Worm (Caenorhabditis elegans) whole organism, young adult: ENCODE measurements around the gene idpp-13.

Experiments
- B0035.1 ChIP-seq: sonication (generic microtip); optimal IDR thresholded peaks from 2 replicates; lab custom pipeline; 2016; ENCODE audit warnings: missing genetic modification characterization, mild to moderate bottlenecking, missing compliant biosample characterization, missing genotype, missing genetic modification reagents
- D2030.7 ChIP-seq: fragments of 200-800 bp; sonication (Bioruptor generic); IDR thresholded peaks from 2 replicates; pipeline ENCODE4 v1.3.6; 2022; ENCODE audit warnings: missing genetic modification reagents, missing genetic modification characterization, missing compliant biosample characterization
- F52B5.7 ChIP-seq: sonication (generic microtip); optimal IDR thresholded peaks from 2 replicates; lab custom pipeline; 2016; ENCODE audit warnings: mild to moderate bottlenecking, missing genetic modification characterization, missing compliant biosample characterization
- F55B11.4 ChIP-seq: sonication (generic microtip); optimal IDR thresholded peaks from 2 replicates; lab custom pipeline; 2016; ENCODE audit warnings: missing compliant biosample characterization, missing genetic modification characterization, borderline replicate concordance; ENCODE audit not compliant: insufficient read depth
- K11D2.4 ChIP-seq: fragments of 200-800 bp; sonication (Bioruptor generic); IDR thresholded peaks from 2 replicates; pipeline ENCODE4 v1.3.6; 2022; ENCODE audit warnings: missing genetic modification reagents, missing genetic modification characterization, missing compliant biosample characterization
- Y53F4B.3 ChIP-seq: fragments of 200-800 bp; sonication (Bioruptor generic); IDR thresholded peaks from 2 replicates; pipeline ENCODE4 v1.3.6; 2022; ENCODE audit warnings: missing genetic modification reagents, missing genetic modification characterization, missing compliant biosample characterization
- Y95B8A.8 ChIP-seq: fragments of 200-800 bp; sonication (Bioruptor generic); IDR thresholded peaks from 2 replicates; pipeline ENCODE4 v1.3.6; 2022; ENCODE audit warnings: missing genetic modification reagents, missing genetic modification characterization, missing compliant biosample characterization
- aptf-3 ChIP-seq: fragments of 200-800 bp; sonication (Bioruptor generic); IDR thresholded peaks from 2 replicates; pipeline ENCODE4 v1.3.6; 2022; ENCODE audit warnings: missing genetic modification characterization, missing compliant biosample characterization
- attf-5 ChIP-seq: fragments of 200-800 bp; sonication (Bioruptor generic); optimal IDR thresholded peaks from 2 replicates; lab custom pipeline; 2018; ENCODE audit warnings: mild to moderate bottlenecking, missing genetic modification characterization, missing compliant biosample characterization
- cebp-1 ChIP-seq, 2 experiments: fragments of 200-800 bp in 1 of 2; sonication (Bioruptor generic) in 1 of 2; sonication (generic microtip) in 1 of 2; IDR thresholded peaks in 1 of 2; optimal IDR thresholded peaks in 1 of 2; 2 replicates each; pipeline versions ENCODE4 v1.3.6 to Lab custom; 2017 to 2022; ENCODE audit warnings: missing compliant biosample characterization in 2 of 2, missing genetic modification characterization in 2 of 2, mild to moderate bottlenecking in 1 of 2, missing genetic modification reagents in 1 of 2, moderate library complexity in 1 of 2
- ceh-100 ChIP-seq: fragments of 200-800 bp; sonication (Bioruptor generic); IDR thresholded peaks from 2 replicates; pipeline ENCODE4 v1.3.6; 2022; ENCODE audit warnings: missing genetic modification reagents, missing genetic modification characterization, missing compliant biosample characterization
- ceh-58 ChIP-seq: fragments of 200-800 bp; sonication (Bioruptor generic); IDR thresholded peaks from 2 replicates; pipeline ENCODE4 v1.3.6; 2022; ENCODE audit warnings: missing genetic modification characterization, missing compliant biosample characterization
- dox-1 ChIP-seq: fragments of 200-800 bp; sonication (Bioruptor generic); IDR thresholded peaks from 2 replicates; pipeline ENCODE4 v1.3.6; 2022; ENCODE audit warnings: missing genetic modification reagents, missing genetic modification characterization, missing compliant biosample characterization
- dpl-1 ChIP-seq: fragments of 150-350 bp; optimal IDR thresholded peaks from 2 replicates; lab custom pipeline; 2014; ENCODE audit warnings: missing biosample characterization, missing genetic modification reagents, missing genetic modification characterization
- egl-18 ChIP-seq: fragments of 200-800 bp; sonication (Bioruptor generic); IDR thresholded peaks from 2 replicates; pipeline ENCODE4 v1.3.6; 2022; ENCODE audit warnings: missing genetic modification reagents, missing genetic modification characterization, missing compliant biosample characterization
- egrh-3 ChIP-seq: fragments of 200-800 bp; sonication (Bioruptor generic); IDR thresholded peaks from 2 replicates; pipeline ENCODE4 v1.3.6; 2022; ENCODE audit warnings: missing genetic modification reagents, missing genetic modification characterization, missing compliant biosample characterization
- fkh-3 ChIP-seq: sonication (generic microtip); optimal IDR thresholded peaks from 2 replicates; lab custom pipeline; 2016; ENCODE audit warnings: mild to moderate bottlenecking, missing genetic modification characterization, missing compliant biosample characterization
- hmg-1.2 ChIP-seq: fragments of 200-800 bp; sonication (Bioruptor generic); IDR thresholded peaks from 2 replicates; pipeline ENCODE4 v1.3.6; 2022; ENCODE audit warnings: missing genetic modification reagents, missing genetic modification characterization, missing compliant biosample characterization
- lag-1 ChIP-seq: fragments of 200-800 bp; sonication (Bioruptor generic); IDR thresholded peaks from 2 replicates; pipeline ENCODE4 v1.3.6; 2022; ENCODE audit warnings: missing genetic modification reagents, missing genetic modification characterization, missing compliant biosample characterization
- let-607 ChIP-seq, 2 experiments: fragments of 200-800 bp in 1 of 2; sonication (Bioruptor generic) in 1 of 2; sonication (generic microtip) in 1 of 2; optimal IDR thresholded peaks; 2 replicates each; lab custom pipeline; 2016 to 2018; ENCODE audit warnings: mild to moderate bottlenecking in 2 of 2, missing compliant biosample characterization in 2 of 2, missing genetic modification characterization in 2 of 2, moderate library complexity in 2 of 2, missing genotype in 1 of 2
- lsl-1 ChIP-seq: fragments of 200-800 bp; sonication (Bioruptor generic); optimal IDR thresholded peaks from 2 replicates; lab custom pipeline; 2018; ENCODE audit warnings: mild to moderate bottlenecking, missing genetic modification characterization, moderate library complexity, missing compliant biosample characterization
- nhr-80 ChIP-seq: sonication (generic microtip); optimal IDR thresholded peaks from 2 replicates; lab custom pipeline; 2016; ENCODE audit warnings: missing genetic modification characterization, missing compliant biosample characterization
- nhr-90 ChIP-seq: sonication (generic microtip); optimal IDR thresholded peaks from 2 replicates; lab custom pipeline; 2016; ENCODE audit warnings: missing genotype, mild to moderate bottlenecking, missing genetic modification characterization, missing compliant biosample characterization
- pbrm-1 ChIP-seq: fragments of 200-800 bp; sonication (Bioruptor generic); IDR thresholded peaks from 2 replicates; pipeline ENCODE4 v1.3.6; 2022; ENCODE audit warnings: missing genetic modification reagents, missing genetic modification characterization, missing compliant biosample characterization
- pha-4 ChIP-seq: fragments of 150-350 bp; sonication (generic microtip); optimal IDR thresholded peaks from 2 replicates; lab custom pipeline; 2014; ENCODE audit warnings: missing biosample characterization, missing genetic modification reagents, missing genetic modification characterization
- rcor-1 ChIP-seq: fragments of 200-800 bp; sonication (Bioruptor generic); IDR thresholded peaks from 2 replicates; pipeline ENCODE4 v1.3.6; 2022; ENCODE audit warnings: missing genetic modification reagents, missing genetic modification characterization, missing compliant biosample characterization
- rec-8 ChIP-seq, 2 experiments: sonication (generic microtip); optimal IDR thresholded peaks; 2 replicates each; lab custom pipeline; 2016; ENCODE audit warnings: mild to moderate bottlenecking in 2 of 2, missing genetic modification characterization in 2 of 2, missing genetic modification reagents in 2 of 2, missing genotype in 2 of 2, missing biosample characterization in 1 of 2, missing compliant biosample characterization in 1 of 2, moderate library complexity in 1 of 2
- snpc-1.1 ChIP-seq: sonication (generic microtip); optimal IDR thresholded peaks from 2 replicates; lab custom pipeline; 2017; ENCODE audit warnings: missing genetic modification characterization, mild to moderate bottlenecking, missing compliant biosample characterization, antibody characterized with exemption, moderate library complexity, missing genotype, missing genetic modification reagents; ENCODE audit not compliant: insufficient read depth
- snpc-4 ChIP-seq, 5 experiments: fragments of 150-350 bp in 1 of 5; sonication (generic microtip) in 4 of 5; optimal IDR thresholded peaks; 2 replicates each; lab custom pipeline; 2014 to 2018; ENCODE audit warnings: missing genetic modification characterization in 5 of 5, missing biosample characterization in 3 of 5, antibody characterized with exemption in 2 of 5, mild to moderate bottlenecking in 2 of 5, missing compliant biosample characterization in 2 of 5, missing genotype in 2 of 5, moderate library complexity in 2 of 5, missing genetic modification reagents in 1 of 5
- unc-62 ChIP-seq: fragments of 150-350 bp; optimal IDR thresholded peaks from 2 replicates; lab custom pipeline; 2014; ENCODE audit warnings: missing biosample characterization, missing genetic modification reagents, missing genetic modification characterization
- zfh-2 ChIP-seq: fragments of 200-800 bp; sonication (Bioruptor generic); conservative IDR thresholded peaks from 2 replicates; pipeline ENCODE4 v1.3.6; 2022; ENCODE audit warnings: missing genetic modification reagents, missing genetic modification characterization, missing compliant biosample characterization
- ztf-22 ChIP-seq: fragments of 200-800 bp; sonication (Bioruptor generic); optimal IDR thresholded peaks from 2 replicates; lab custom pipeline; 2018; ENCODE audit warnings: mild to moderate bottlenecking, missing genetic modification characterization, moderate library complexity, missing compliant biosample characterization
- ztf-25 ChIP-seq: fragments of 200-800 bp; sonication (Bioruptor generic); IDR thresholded peaks from 2 replicates; pipeline ENCODE4 v1.3.6; 2022; ENCODE audit warnings: missing genetic modification reagents, missing genetic modification characterization, missing compliant biosample characterization
- ztf-6 ChIP-seq: fragments of 200-800 bp; sonication (Bioruptor generic); IDR thresholded peaks from 2 replicates; pipeline ENCODE4 v1.3.6; 2022; ENCODE audit warnings: missing genetic modification reagents, missing genetic modification characterization, missing compliant biosample characterization

Gene idpp-13

DNA sequence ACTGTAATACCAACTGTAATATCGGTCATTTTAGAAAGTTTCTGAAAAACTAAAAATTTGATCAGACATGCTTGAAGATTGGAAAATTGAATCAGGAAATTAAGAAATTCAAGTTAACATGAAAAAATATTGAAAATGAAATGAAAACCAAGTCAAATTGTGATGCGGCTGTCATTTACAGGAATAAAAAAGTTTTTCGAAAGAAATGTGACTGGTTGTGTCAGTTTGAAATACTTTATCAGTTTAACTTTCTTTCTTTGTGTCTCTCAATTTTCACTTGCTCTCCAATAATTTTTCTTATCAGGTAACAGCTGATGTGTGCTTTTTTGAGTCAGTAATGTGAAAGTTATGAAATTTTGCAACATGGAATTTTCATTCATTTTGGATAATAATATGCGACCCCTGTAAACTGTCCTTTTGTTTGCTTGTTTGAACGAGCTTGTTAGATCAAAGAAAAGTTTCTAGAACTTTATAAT, 29.5 kb upstream of the idpp-13 start, which contains the start of gene fbxa-60:
Gene fbxa-60 (minus strand): TSS at position 51 of the 476 bp plus-strand sequence.
- no peak for TF ChIP-seq nhr-90
- peak; percentile 60 for TF ChIP-seq unc-62 (GFP tag; lab: Kevin White, UChicago)
- no peak for TF ChIP-seq rcor-1 (GFP tag; lab: Robert Waterston, UW)
- no peak for TF ChIP-seq ztf-6
- TF ChIP-seq attf-5 (GFP tag; lab: Kevin White, UChicago): peak; percentile 27
- peak; percentile 88 for TF ChIP-seq cebp-1 (GFP tag; IDR thresholded peaks at IDR 0.05; lab: Robert Waterston, UW)
- TF ChIP-seq cebp-1 (tag; optimal IDR thresholded peaks at IDR 0.05; lab: Kevin White, UChicago): peak; percentile 78
- TF ChIP-seq nhr-80 (tag; lab: Kevin White, UChicago): peak; percentile 79
- no peak for TF ChIP-seq dox-1 (GFP tag; lab: Robert Waterston, UW)
- TF ChIP-seq egrh-3: no peak
- TF ChIP-seq fkh-3 (tag; lab: Kevin White, UChicago): no peak

DNA sequence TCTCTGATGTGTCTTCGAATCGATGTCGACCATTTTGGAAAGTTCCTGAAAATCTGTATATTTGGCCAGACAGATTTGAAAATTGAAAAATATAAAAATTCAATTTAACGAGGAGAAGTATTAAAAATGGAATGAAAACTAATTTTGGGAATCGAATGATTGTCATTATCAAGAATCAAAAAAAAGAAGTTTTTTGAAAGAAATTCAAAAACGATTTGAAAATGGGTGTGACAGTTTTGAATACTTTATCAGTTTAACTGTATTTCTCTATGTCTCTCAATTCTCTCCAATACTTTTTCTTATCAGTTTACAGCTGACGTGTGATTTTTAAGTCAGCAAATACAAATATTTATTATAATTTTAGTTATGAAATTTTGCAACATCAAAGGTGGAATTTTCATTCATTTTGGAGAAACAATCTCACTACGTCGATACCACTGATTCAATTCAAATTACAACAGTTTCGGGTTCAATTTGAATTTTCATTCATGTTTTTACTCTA, 26.7 kb upstream of the idpp-13 start, which contains the start of gene fbxa-59:
Gene fbxa-59 (minus strand): TSS at position 51 of the 502 bp plus-strand sequence.
- TF ChIP-seq let-607 (tag; optimal IDR thresholded peaks at IDR 0.05; lab: Kevin White, UChicago) (peak in 1 of 2 experiments; percentile 2), hmg-1.2 (GFP tag; lab: Robert Waterston, UW) (no peak; the same call in 1 of the 2 replicates), cebp-1 (GFP tag; IDR thresholded peaks at IDR 0.05; lab: Robert Waterston, UW) (peak; percentile 65; the same call in 1 of the 2 replicates), cebp-1 (tag; optimal IDR thresholded peaks at IDR 0.05; lab: Kevin White, UChicago) (peak; percentile 56), D2030.7 (GFP tag; lab: Robert Waterston, UW) (no peak), F55B11.4 (tag; lab: Kevin White, UChicago) (no peak), nhr-80 (tag; lab: Kevin White, UChicago) (peak; percentile 55), ztf-22 (GFP tag; lab: Kevin White, UChicago) (no peak), lsl-1 (GFP tag; lab: Kevin White, UChicago) (no peak), F52B5.7 (tag; lab: Kevin White, UChicago) (no peak), dpl-1 (no peak), snpc-4 (GFP tag; optimal IDR thresholded peaks at IDR 0.05; lab: Kevin White, UChicago) (no peak), snpc-4 (tag; optimal IDR thresholded peaks at IDR 0.05; lab: Kevin White, UChicago) (no peak), unc-62 (GFP tag; lab: Kevin White, UChicago) (peak; percentile 67)

DNA sequence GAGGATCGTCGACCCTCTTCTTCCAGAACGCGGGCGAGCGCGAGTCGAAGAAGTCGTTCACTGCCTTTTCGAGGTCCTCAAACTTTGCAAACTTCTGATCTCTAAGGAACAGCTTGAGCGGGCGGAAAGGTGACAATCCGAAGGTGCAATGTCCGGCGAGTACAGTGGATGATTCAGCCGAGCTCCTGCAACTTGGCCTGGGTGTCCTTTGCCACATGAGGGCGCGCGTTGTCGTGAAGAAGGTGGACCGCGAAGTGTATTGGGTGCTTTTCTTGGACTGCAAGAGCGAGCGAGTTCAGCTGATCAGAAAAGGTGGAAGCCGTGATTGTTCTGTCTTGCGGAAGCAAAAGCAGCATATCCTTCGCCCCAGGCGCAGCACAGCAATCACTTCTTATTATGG, 25.2 kb upstream of the idpp-13 start:
- no peak for TF ChIP-seq pha-4 (tag; lab: Kevin White, UChicago)
- TF ChIP-seq zfh-2 (GFP tag; lab: Robert Waterston, UW): peak; percentile 64
- no peak for TF ChIP-seq rec-8 (tag; optimal IDR thresholded peaks at IDR 0.05; lab: Kevin White, UChicago)

DNA sequence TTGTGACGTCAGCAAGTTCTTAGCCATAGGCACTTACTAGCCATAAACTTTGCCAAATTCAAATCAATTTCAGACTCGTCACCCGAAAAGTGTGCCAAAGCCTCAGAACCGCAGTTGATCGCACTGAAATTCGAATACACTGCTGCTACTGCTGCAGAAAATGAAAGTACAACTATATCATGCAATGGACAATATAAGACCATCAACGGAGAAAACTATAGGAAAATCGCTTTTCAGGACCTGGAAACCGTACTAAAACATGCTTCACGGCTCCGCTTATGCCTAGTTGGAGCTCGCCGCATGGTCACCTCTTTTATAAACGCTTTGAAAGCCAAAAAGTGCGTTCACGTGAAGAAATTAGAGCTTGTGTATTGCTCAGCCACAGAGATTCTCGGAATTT, 21.8 kb upstream of the idpp-13 start, which contains the start of gene fbxa-22:
Gene fbxa-22 (plus strand): TSS at position 301 of the 400 bp plus-strand sequence.
- TF ChIP-seq K11D2.4 (GFP tag; lab: Robert Waterston, UW) (no peak), Y53F4B.3 (GFP tag; lab: Robert Waterston, UW) (no peak), snpc-1.1 (tag; lab: Kevin White, UChicago) (no peak), aptf-3 (GFP tag; lab: Robert Waterston, UW) (no peak), lag-1 (no peak), Y95B8A.8 (GFP tag; lab: Robert Waterston, UW) (no peak), B0035.1 (tag; lab: Kevin White, UChicago) (no peak), egl-18 (GFP tag; lab: Robert Waterston, UW) (no peak), pbrm-1 (no peak), ceh-100 (GFP tag; lab: Robert Waterston, UW) (no peak), ztf-25 (GFP tag; lab: Robert Waterston, UW) (no peak), ceh-58 (no peak)
